Worm (Caenorhabditis elegans) whole organism, dauer: ENCODE data around the gene C47E12.9.

Source experiments
- unc-62 ChIP-seq: sonication (generic microtip); optimal IDR thresholded peaks from 2 replicates; lab custom pipeline; 2017; ENCODE audit warnings: missing biosample characterization, missing genetic modification reagents, missing genetic modification characterization

Gene C47E12.9

DNA sequence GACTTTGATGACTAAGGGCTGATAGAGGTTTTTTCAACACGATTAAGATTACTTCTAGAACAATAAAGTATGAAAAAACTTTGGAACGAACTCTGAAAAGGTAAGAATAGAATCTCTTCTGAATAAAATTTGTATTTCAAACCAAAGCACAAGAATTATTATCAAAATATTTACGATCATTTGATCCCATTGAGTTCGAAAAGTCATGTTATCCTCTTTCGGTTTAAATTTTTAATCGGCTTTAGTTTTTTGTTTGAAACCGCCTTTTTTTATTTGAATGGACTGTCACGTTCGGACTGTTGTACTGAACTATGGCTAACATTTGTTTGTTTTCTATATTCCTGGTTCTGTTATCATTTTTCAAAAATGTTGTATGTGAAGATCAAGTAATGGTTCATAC is at the start of gene C47E12.9:
Gene C47E12.9, plus strand, starts transcription at position 301 of the 400 bp plus-strand sequence.
- no peak for TF ChIP-seq unc-62

- TF ChIP-seq unc-62 = no peak
Measured at ce11 chrIV:9928180-9928896, 46.2 kb upstream of the C47E12.9 start, which contains the start of gene dur-1. Gene dur-1, minus strand, starts transcription at chrIV:9928230.

- TF ChIP-seq unc-62 = no peak
Measured at ce11 chrIV:9932055-9932454, 42.4 kb upstream of the C47E12.9 start, which contains the start of the genes trmt-10A and F25H8.2. Gene trmt-10A, minus strand, starts transcription at chrIV:9932213. Gene F25H8.2, plus strand, starts transcription at chrIV:9932235.

DNA sequence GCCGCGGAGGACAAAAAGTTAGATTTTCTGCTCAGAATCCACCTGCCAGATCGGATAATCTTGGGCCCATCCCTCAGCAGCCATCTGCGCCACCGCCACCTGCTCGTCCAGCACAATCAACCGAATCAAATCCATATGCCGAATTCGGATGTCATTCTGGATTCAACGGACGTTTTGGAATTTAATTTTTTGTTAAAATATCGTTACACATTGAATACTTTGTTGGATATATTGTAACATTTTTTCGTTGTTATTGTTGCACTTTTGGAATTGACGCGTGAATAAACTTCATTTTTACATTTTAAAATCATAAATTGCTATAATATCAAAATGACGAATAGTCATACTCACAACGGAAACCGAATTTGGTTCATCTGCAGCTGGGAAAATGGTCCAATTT is 40.9 kb upstream of the C47E12.9 start, which contains the start of gene spe-29:
Gene spe-29, plus strand, starts transcription at position 301 of the 400 bp plus-strand sequence.
- TF ChIP-seq unc-62 = no peak

ce11 chrIV:9943214-9943613 is 31.3 kb upstream of the C47E12.9 start:
- no peak for TF ChIP-seq unc-62

ce11 chrIV:9944279-9944678 is 30.2 kb upstream of the C47E12.9 start:
- TF ChIP-seq unc-62 = no peak

DNA sequence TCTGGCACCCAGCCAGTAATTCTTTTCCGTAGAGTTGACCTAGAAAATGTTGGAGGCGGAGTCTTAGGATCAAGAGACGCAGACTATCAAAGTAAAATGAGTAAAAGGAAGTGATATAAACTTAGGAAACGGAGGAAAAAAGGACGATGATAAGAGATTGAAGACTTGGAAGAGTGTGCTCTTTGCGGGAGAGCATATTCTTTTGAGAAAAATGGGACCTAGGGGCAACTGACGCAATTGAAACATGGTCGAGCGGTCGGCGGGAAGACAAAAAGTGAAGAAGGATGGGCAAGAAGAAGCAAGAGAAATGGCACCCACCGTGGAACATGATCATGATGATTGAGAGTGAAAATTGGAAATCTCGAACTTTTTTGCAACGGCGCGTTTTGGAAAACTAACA is 26.5 kb upstream of the C47E12.9 start:
- TF ChIP-seq unc-62 = no peak

- no peak for TF ChIP-seq unc-62
Measured at ce11 chrIV:9953333-9953732, 21.2 kb upstream of the C47E12.9 start, which contains the start of gene gon-1. Gene gon-1, minus strand, starts transcription at chrIV:9953433.

DNA sequence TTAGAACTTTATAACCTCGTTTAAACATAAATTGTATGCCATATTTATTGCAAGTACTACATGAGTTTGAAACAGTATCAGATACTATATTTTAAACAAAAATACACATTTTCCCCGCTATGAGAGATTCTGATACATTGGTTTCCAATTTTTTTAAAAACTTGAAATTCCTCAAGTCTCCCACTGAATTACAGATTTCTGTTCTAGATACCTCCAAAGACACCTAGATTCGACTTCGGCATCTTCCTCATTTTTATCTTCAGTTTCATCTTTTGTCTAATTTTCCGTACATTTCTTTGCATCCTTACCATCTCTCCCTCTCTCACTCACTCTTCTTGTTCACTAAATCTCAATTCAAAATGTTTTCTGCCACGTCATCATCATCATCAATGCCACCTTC is 10.5 kb upstream of the C47E12.9 start, which contains the start of gene T13H10.2:
Gene T13H10.2, plus strand, starts transcription at position 301 of the 400 bp plus-strand sequence.
- no peak for TF ChIP-seq unc-62

ce11 chrIV:9969081-9969480 is 5.4 kb upstream of the C47E12.9 start, which contains the start of the genes kin-5 and C47E12.11:
Gene kin-5, minus strand, starts transcription at chrIV:9969181.
Gene C47E12.11, plus strand, starts transcription at chrIV:9969400.
- TF ChIP-seq unc-62 = no peak

ce11 chrIV:9972629-9973028 is 1.9 kb upstream of the C47E12.9 start, which contains the start of the genes C47E12.12 and C47E12.10:
Gene C47E12.12, minus strand, starts transcription at chrIV:9972729.
Gene C47E12.10, plus strand, starts transcription at chrIV:9972800.
- no peak for TF ChIP-seq unc-62

ce11 chrIV:9976284-9976683 is 1.8 kb downstream of the C47E12.9 start, which contains the start of gene C47E12.14:
Gene C47E12.14, minus strand, starts transcription at chrIV:9976384.
- TF ChIP-seq unc-62 = no peak

- TF ChIP-seq unc-62 = no peak
Measured at ce11 chrIV:9977602-9978172, 3.2 kb downstream of the C47E12.9 start, which contains the start of gene dhp-2. Gene dhp-2, plus strand, starts transcription at chrIV:9978122.

DNA sequence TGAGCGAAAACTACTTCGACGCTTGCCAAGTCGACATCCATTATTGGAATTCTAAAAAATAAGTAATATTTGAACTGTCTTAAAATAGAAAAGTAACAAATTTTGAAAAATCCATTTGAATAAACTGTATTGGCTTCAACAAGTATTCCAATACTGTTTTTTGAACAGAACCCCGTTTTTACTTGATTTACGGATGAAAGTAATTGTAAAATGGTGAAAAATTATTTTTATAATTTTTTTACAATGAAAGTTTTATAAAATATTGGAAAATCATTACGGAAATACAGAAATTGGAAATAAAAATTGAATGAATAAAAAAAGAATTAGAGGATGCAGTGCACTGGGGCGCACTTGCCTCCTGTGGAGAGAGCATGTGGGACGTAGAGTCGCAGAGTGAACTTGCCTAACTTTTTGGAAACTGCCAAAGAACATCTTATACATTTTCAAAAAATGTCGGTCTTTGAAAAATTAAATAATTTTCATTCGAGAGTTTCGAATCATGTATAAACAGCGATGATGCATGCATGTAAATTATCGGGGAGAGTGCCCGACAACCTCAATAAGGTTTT is 7.8 kb downstream of the C47E12.9 start, which contains the start of gene rrp-1:
Gene rrp-1, minus strand, starts transcription at position 51 of the 569 bp plus-strand sequence.
- no peak for TF ChIP-seq unc-62

DNA sequence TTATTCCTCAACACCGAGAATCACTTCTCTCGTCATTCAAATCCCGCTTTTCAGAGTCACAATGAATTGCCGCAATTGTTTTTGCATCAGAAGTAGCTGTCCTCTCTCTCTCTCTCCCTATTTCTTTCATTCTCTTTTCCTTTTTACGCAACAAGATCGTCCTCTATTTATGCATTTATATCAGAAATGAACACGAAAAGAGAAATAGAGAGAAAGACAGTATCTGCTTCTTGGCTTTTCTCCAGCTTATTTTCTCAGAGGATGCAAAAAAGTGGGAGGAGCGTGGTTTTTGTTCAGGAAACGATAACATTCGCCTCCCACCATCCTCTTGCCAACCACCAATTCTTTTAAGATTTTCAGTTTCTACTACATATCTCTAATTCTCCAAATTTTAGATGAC is 8.4 kb downstream of the C47E12.9 start, which contains the start of gene mam-2:
Gene mam-2, plus strand, starts transcription at position 301 of the 400 bp plus-strand sequence.
- no peak for TF ChIP-seq unc-62

ce11 chrIV:9989416-9989815 is 14.9 kb downstream of the C47E12.9 start:
- no peak for TF ChIP-seq unc-62
